Fruit fly (Drosophila melanogaster): Measurements from ENCODE around the gene Flad2.

The Flad2 gene

DNA sequence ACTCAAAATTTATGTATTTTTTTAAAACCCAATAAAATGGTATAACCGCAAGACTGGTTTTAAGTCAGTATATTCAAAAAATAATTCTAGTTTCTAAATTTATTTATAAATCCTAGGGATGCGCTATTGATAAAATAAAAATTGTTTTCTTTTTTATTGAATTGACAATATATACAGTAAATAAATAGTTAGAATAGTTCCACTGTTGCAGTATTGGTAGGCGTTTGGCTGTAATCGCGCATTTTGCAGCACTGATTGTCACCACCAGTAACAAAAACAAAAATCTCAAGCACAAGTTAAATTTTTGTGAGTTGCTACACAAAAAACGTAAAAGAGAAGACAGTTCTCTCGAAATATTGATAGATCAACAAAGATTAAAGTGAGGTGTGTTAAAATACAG, 43.4 kb upstream of the Flad2 start, which contains the start of gene CG31855 (continued):
- TF ChIP-seq zen2 (GFP tag; IDR thresholded peaks at IDR 0.05; ENCODE audit: partially characterized antibody): no peak
- peak; percentile 85 for TF ChIP-seq Hmr (GFP tag; optimal IDR thresholded peaks at IDR 0.05)
- TF ChIP-seq fd96Cb (tag; optimal IDR thresholded peaks at IDR 0.05): peak; percentile 61
- TF ChIP-seq emc (GFP tag; optimal IDR thresholded peaks at IDR 0.05): peak; percentile 3
- TF ChIP-seq zfh1 (GFP tag; IDR thresholded peaks at IDR 0.05): peak; percentile 88
- peak; percentile 87 for TF ChIP-seq az2 (GFP tag; optimal IDR thresholded peaks at IDR 0.05)
- TF ChIP-seq CG17612 (GFP tag; IDR thresholded peaks at IDR 0.05): peak; percentile 39
- TF ChIP-seq CG11723 (GFP tag; optimal IDR thresholded peaks at IDR 0.05): peak; percentile 63
- peak; percentile 84 for TF ChIP-seq CG6765 (GFP tag; optimal IDR thresholded peaks at IDR 0.05)
- peak; percentile 83 for TF ChIP-seq tgo (GFP tag; IDR thresholded peaks at IDR 0.05)
- peak; percentile 77 for TF ChIP-seq CG18011 (GFP tag; optimal IDR thresholded peaks at IDR 0.05)
- TF ChIP-seq fru (optimal IDR thresholded peaks at IDR 0.05): no peak
- peak; percentile 30 for TF ChIP-seq Abd-B (GFP tag; optimal IDR thresholded peaks at IDR 0.05)
- peak; percentile 80 to 90 for TF ChIP-seq dpn (GFP tag; optimal IDR thresholded peaks at IDR 0.05)
- peak; percentile 95 for TF ChIP-seq Ets65A (GFP tag)
- TF ChIP-seq C15 (GFP tag; IDR thresholded peaks at IDR 0.05): 0 out of 3 replicates have a peak, but pooled peaks have one; percentile 53
- TF ChIP-seq crc (GFP tag; optimal IDR thresholded peaks at IDR 0.05): peak; percentile 16
- TF ChIP-seq Hr3 (GFP tag; optimal IDR thresholded peaks at IDR 0.05): peak; percentile 82
- no peak for TF ChIP-seq tna (GFP tag; IDR thresholded peaks at IDR 0.05; ENCODE audit: partially characterized antibody)
- peak; percentile 85 for TF ChIP-seq Chrac-16 (GFP tag; optimal IDR thresholded peaks at IDR 0.05)
- peak; percentile 40 for TF ChIP-seq corto (GFP tag; optimal IDR thresholded peaks at IDR 0.05)
- TF ChIP-seq CG34422 (GFP tag; IDR thresholded peaks at IDR 0.05): peak; percentile 87
- TF ChIP-seq D19A (tag; optimal IDR thresholded peaks at IDR 0.05): peak; percentile 56
- peak; percentile 81 for TF ChIP-seq pum (GFP tag; optimal IDR thresholded peaks at IDR 0.05)
- no peak for TF ChIP-seq jigr1 (GFP tag; IDR thresholded peaks at IDR 0.05)
- peak; percentile 35 for TF ChIP-seq CG5180 (GFP tag; optimal IDR thresholded peaks at IDR 0.05)
- no peak for TF ChIP-seq Hr39 (optimal IDR thresholded peaks at IDR 0.05)
- TF ChIP-seq Nf-YC (tag; optimal IDR thresholded peaks at IDR 0.05): peak; percentile 66
- peak; percentile 95 for TF ChIP-seq CG9932 (GFP tag; IDR thresholded peaks at IDR 0.05)
- TF ChIP-seq fd3F (GFP tag; optimal IDR thresholded peaks at IDR 0.05): peak; percentile 75
- no peak for TF ChIP-seq repo (GFP tag; optimal IDR thresholded peaks at IDR 0.05)
- peak; percentile 72 for TF ChIP-seq CG8290 (GFP tag; optimal IDR thresholded peaks at IDR 0.05)
- TF ChIP-seq CG8290 (tag; optimal IDR thresholded peaks at IDR 0.05): no peak
- peak; percentile 71 for TF ChIP-seq Blimp-1 (GFP tag; optimal IDR thresholded peaks at IDR 0.05)
- no peak for TF ChIP-seq chinmo (GFP tag; IDR thresholded peaks at IDR 0.05; ENCODE audit: partially characterized antibody)
- TF ChIP-seq Sry-δ (GFP tag; optimal IDR thresholded peaks at IDR 0.05): peak; percentile 35
- TF ChIP-seq sim (GFP tag; IDR thresholded peaks at IDR 0.05): no peak
- TF ChIP-seq CG12769 (tag; optimal IDR thresholded peaks at IDR 0.05): no peak
- peak; percentile 91 for TF ChIP-seq CG12659 (GFP tag; optimal IDR thresholded peaks at IDR 0.05)
- no peak for TF ChIP-seq ac (GFP tag; optimal IDR thresholded peaks at IDR 0.05)
- peak; percentile 54; the same call in 2 of the 3 replicates for TF ChIP-seq Mrtf (GFP tag; IDR thresholded peaks at IDR 0.05)
- peak; percentile 67 for TF ChIP-seq CG12104 (GFP tag; optimal IDR thresholded peaks at IDR 0.05)
- no peak; the same call in 2 of the 3 replicates for TF ChIP-seq CG34224 (GFP tag; IDR thresholded peaks at IDR 0.05; ENCODE audit: partially characterized antibody)
- TF ChIP-seq Doc2 (GFP tag; IDR thresholded peaks at IDR 0.05): no peak
- peak; percentile 81 for TF ChIP-seq PHDP (tag; optimal IDR thresholded peaks at IDR 0.05)
- TF ChIP-seq CG11456 (GFP tag; IDR thresholded peaks at IDR 0.05): peak; percentile 90
- TF ChIP-seq trh (GFP tag; optimal IDR thresholded peaks at IDR 0.05): peak; percentile 39
- peak; percentile 68 for TF ChIP-seq CG8944 (GFP tag; optimal IDR thresholded peaks at IDR 0.05)
- TF ChIP-seq CG10654 (GFP tag; optimal IDR thresholded peaks at IDR 0.05): peak; percentile 76
- TF ChIP-seq CG6254 (GFP tag; optimal IDR thresholded peaks at IDR 0.05): peak; percentile 17
- no peak for TF ChIP-seq CG17568 (GFP tag; optimal IDR thresholded peaks at IDR 0.05)
- TF ChIP-seq Dref (GFP tag; IDR thresholded peaks at IDR 0.05): 0 out of 2 replicates have a peak, but pooled peaks have one; percentile 25

All from whole organism, embryonic.